Fruit fly (Drosophila melanogaster) whole organism, wandering third instar larva: ENCODE data around the gene eg.

Source experiments
- CG9705 ChIP-seq: fragments of 200-800 bp; sonication (Bioruptor generic); optimal IDR thresholded peaks from 2 replicates; lab custom pipeline; 2018; ENCODE audit warnings: missing biosample characterization, mild to moderate bottlenecking, missing genetic modification characterization
- CrebA ChIP-seq: fragments of 200-800 bp; sonication (Bioruptor generic); optimal IDR thresholded peaks from 2 replicates; lab custom pipeline; 2016; ENCODE audit warnings: missing biosample characterization, mild to moderate bottlenecking, missing genetic modification characterization, borderline replicate concordance
- Hr78 ChIP-seq: fragments of >200 bp; optimal IDR thresholded peaks from 2 replicates; lab custom pipeline; 2017; ENCODE audit warnings: missing biosample characterization, missing genetic modification characterization
- Myc ChIP-seq: fragments of >200 bp; optimal IDR thresholded peaks from 2 replicates; lab custom pipeline; 2017
- Rel ChIP-seq, 2 experiments: fragments of 200-800 bp; sonication (Bioruptor generic) in 1 of 2; optimal IDR thresholded peaks; 2 replicates in 1 of 2; 3 replicates in 1 of 2; lab custom pipeline; 2016 to 2019; ENCODE audit warnings: mild to moderate bottlenecking in 2 of 2, missing biosample characterization in 2 of 2, missing genetic modification characterization in 2 of 2, moderate library complexity in 1 of 2
- brk ChIP-seq: fragments of 200-800 bp; sonication (Bioruptor generic); optimal IDR thresholded peaks from 2 replicates; lab custom pipeline; 2016; ENCODE audit warnings: missing biosample characterization, mild to moderate bottlenecking, missing genetic modification characterization
- dsf ChIP-seq: sonication (Bioruptor generic); optimal IDR thresholded peaks from 2 replicates; lab custom pipeline; 2016; ENCODE audit warnings: missing biosample characterization, missing genetic modification characterization, borderline replicate concordance
- jim ChIP-seq: fragments of 175-275, 200-325 bp; sonication (Bioruptor generic); optimal IDR thresholded peaks from 2 replicates; lab custom pipeline; 2016; ENCODE audit warnings: missing biosample characterization, mild to moderate bottlenecking, missing genetic modification characterization
- lola ChIP-seq: fragments of >200 bp; optimal IDR thresholded peaks from 2 replicates; lab custom pipeline; 2017; ENCODE audit warnings: missing biosample characterization, missing genetic modification characterization
- psq ChIP-seq: fragments of 200-800 bp; sonication (Bioruptor generic); optimal IDR thresholded peaks from 3 replicates; lab custom pipeline; 2017; ENCODE audit warnings: missing biosample characterization, mild to moderate bottlenecking, missing genetic modification characterization, moderate library complexity
- sv ChIP-seq: fragments of 200-800 bp; sonication (Bioruptor generic); optimal IDR thresholded peaks from 3 replicates; lab custom pipeline; 2016; ENCODE audit warnings: missing biosample characterization, missing genetic modification characterization
- usp ChIP-seq: fragments of >200 bp; optimal IDR thresholded peaks from 2 replicates; lab custom pipeline; 2017; ENCODE audit warnings: missing biosample characterization, missing genetic modification characterization

DNA sequence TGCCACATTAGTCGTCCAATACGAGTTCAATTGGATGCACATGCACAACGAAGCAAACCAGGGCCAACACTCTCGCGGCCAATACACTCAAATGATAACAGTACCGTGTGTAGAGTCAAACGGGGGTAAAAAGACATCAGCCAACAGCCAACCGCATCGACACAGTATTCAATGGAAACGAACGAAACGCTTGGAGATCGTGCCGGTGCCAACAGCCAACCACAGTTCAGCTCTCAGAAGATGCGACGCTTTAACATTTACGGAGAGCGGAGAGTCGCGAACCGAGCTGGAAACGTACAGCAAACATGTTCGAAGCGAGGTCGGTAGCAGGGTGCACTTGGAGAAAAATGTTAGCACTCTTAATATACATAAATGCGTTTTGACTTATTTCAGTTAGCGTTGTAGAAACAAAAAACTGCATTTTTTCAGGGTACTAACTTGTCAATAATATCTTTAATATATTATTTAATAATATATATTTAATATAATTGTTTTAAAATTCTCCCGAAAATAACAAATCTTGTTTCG is 436 bp upstream of the eg start:
- TF ChIP-seq psq (GFP tag; lab: Kevin White, UChicago) (peak; percentile 53), jim (no peak), CG9705 (no peak), sv (no peak), lola (GFP tag; lab: Kevin White, UChicago) (no peak), brk (GFP tag; lab: Kevin White, UChicago) (peak; percentile 27), Myc (no peak), dsf (GFP tag; lab: Kevin White, UChicago) (no peak), Hr78 (GFP tag; lab: Kevin White, UChicago) (no peak), usp (no peak), CrebA (no peak), Rel (GFP tag; optimal IDR thresholded peaks at IDR 0.05; lab: Kevin White, UChicago) (no peak), Rel (tag; optimal IDR thresholded peaks at IDR 0.05; lab: Kevin White, UChicago) (no peak)
